Worm (Caenorhabditis elegans): Measurements from ENCODE around the gene nhr-161.

ce11 chrV:6947442-6947841 lies 35.3 kb downstream of the nhr-161 start, which contains the start of gene Y57E12B.4:
- no peak for TF ChIP-seq ama-1 (optimal IDR thresholded peaks at IDR 0.05)
- TF ChIP-seq tbx-11 (GFP tag; IDR thresholded peaks at IDR 0.05) = no peak
